Worm (Caenorhabditis elegans): ENCODE results near the gene ifa-3.

DNA sequence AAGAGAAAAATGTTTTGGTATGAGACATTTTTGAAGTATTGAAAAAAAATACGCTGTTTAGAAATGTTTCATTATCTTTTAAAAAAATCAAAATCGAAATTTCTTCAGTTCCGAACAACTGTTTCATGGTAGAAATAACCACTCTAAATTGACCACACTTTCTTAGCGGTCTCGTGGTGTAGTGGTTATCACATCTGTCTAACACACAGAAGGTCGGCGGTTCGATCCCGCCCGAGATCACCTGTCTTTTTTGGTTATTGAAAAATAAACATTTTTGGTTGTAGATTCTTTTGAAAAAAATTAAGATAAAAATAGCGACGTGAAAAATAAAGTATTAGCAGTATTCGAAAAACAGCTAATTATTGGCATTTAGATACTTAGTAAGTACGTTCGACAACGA, 30.6 kb upstream of the ifa-3 start:
- TF ChIP-seq him-1 (tag; optimal IDR thresholded peaks at IDR 0.05) (no peak), W03F9.2 (tag; optimal IDR thresholded peaks at IDR 0.05) (no peak), dao-5 (tag; optimal IDR thresholded peaks at IDR 0.05) (no peak)

All from whole organism, L4/young adult.